Fruit fly (Drosophila melanogaster) whole organism, embryonic: ENCODE data around the gene gNacalpha.

Experiments
- BEAF-32 ChIP-seq: fragments of 200-800 bp; sonication (Bioruptor generic); optimal IDR thresholded peaks from 3 replicates; lab custom pipeline; 2017; ENCODE audit warnings: missing biosample characterization, missing genetic modification characterization, mild to moderate bottlenecking, moderate library complexity, missing genetic modification reagents
- CG10462 ChIP-seq: fragments of 200-800 bp; sonication (Bioruptor generic); optimal IDR thresholded peaks from 2 replicates; lab custom pipeline; 2016; ENCODE audit warnings: missing biosample characterization, missing genetic modification characterization
- CG11456 ChIP-seq: fragments of 200-800 bp; sonication (Bioruptor generic); IDR thresholded peaks from 3 replicates; pipeline ENCODE4 v1.3.6; 2022; ENCODE audit warnings: missing biosample characterization, missing genetic modification characterization
- CG11560 ChIP-seq: fragments of 200-800 bp; sonication (Bioruptor generic); IDR thresholded peaks from 3 replicates; pipeline ENCODE4 v1.3.6; 2022; ENCODE audit warnings: missing biosample characterization, missing genetic modification characterization
- CG11723 ChIP-seq: fragments of 200-800 bp; sonication (Bioruptor generic); optimal IDR thresholded peaks from 2 replicates; lab custom pipeline; 2017; ENCODE audit warnings: missing biosample characterization, mild to moderate bottlenecking, missing genetic modification characterization
- CG12155 ChIP-seq: fragments of 200-800 bp; sonication (Bioruptor generic); optimal IDR thresholded peaks from 3 replicates; lab custom pipeline; 2016; ENCODE audit warnings: missing biosample characterization, missing genetic modification characterization
- CG12299 ChIP-seq: fragments of 200-800 bp; sonication (Bioruptor generic); optimal IDR thresholded peaks from 2 replicates; lab custom pipeline; 2018; ENCODE audit warnings: missing biosample characterization, mild to moderate bottlenecking, missing genetic modification characterization
- CG1233 ChIP-seq: fragments of 200-800 bp; sonication (Bioruptor generic); optimal IDR thresholded peaks from 4 replicates; lab custom pipeline; 2018; ENCODE audit warnings: missing biosample characterization, mild to moderate bottlenecking, missing genetic modification characterization
- CG12391 ChIP-seq: fragments of 200-800 bp; sonication (Bioruptor generic); optimal IDR thresholded peaks from 3 replicates; lab custom pipeline; 2018; ENCODE audit warnings: missing biosample characterization, mild to moderate bottlenecking, missing genetic modification characterization, moderate library complexity
- CG14014 ChIP-seq: fragments of 200-800 bp; sonication (Bioruptor generic); IDR thresholded peaks from 2 replicates; pipeline ENCODE4 v1.3.6; 2022; ENCODE audit warnings: missing biosample characterization, missing genetic modification characterization
- CG14050 ChIP-seq: fragments of 200-800 bp; sonication (Bioruptor generic); IDR thresholded peaks from 3 replicates; pipeline ENCODE4 v1.3.6; 2022; ENCODE audit warnings: missing biosample characterization, missing genetic modification characterization
- CG14667 ChIP-seq: fragments of 200-800 bp; sonication (Bioruptor generic); IDR thresholded peaks from 2 replicates; pipeline ENCODE4 v1.3.6; 2022; ENCODE audit warnings: missing biosample characterization, missing genetic modification characterization
- CG15073 ChIP-seq: fragments of 200-800 bp; sonication (Bioruptor generic); optimal IDR thresholded peaks from 2 replicates; lab custom pipeline; 2016; ENCODE audit warnings: missing biosample characterization, missing genetic modification characterization
- CG1647 ChIP-seq: fragments of 200-800 bp; sonication (Bioruptor generic); optimal IDR thresholded peaks from 3 replicates; lab custom pipeline; 2016; ENCODE audit warnings: missing biosample characterization, missing genetic modification characterization
- CG17385 ChIP-seq: fragments of 200-800 bp; sonication (Bioruptor generic); optimal IDR thresholded peaks from 3 replicates; lab custom pipeline; 2018; ENCODE audit warnings: missing biosample characterization, mild to moderate bottlenecking, missing genetic modification characterization
- CG17829 ChIP-seq: fragments of 200-800 bp; optimal IDR thresholded peaks from 2 replicates; lab custom pipeline; 2019; ENCODE audit warnings: missing biosample characterization, mild to moderate bottlenecking, missing genetic modification characterization, moderate library complexity
- CG2202 ChIP-seq: fragments of 200-800 bp; sonication (Bioruptor generic); optimal IDR thresholded peaks from 2 replicates; lab custom pipeline; 2018; ENCODE audit warnings: missing biosample characterization, mild to moderate bottlenecking, missing genetic modification characterization
- CG30431 ChIP-seq: fragments of 200-800 bp; sonication (Bioruptor generic); optimal IDR thresholded peaks from 2 replicates; lab custom pipeline; 2017; ENCODE audit warnings: missing biosample characterization, missing genetic modification characterization
- CG4424 ChIP-seq: fragments of 200-800 bp; sonication (Bioruptor generic); optimal IDR thresholded peaks from 3 replicates; lab custom pipeline; 2016; ENCODE audit warnings: missing biosample characterization, missing genetic modification characterization
- CG5245 ChIP-seq: fragments of 200-800 bp; sonication (Bioruptor generic); optimal IDR thresholded peaks from 3 replicates; lab custom pipeline; 2016; ENCODE audit warnings: missing biosample characterization, missing genetic modification characterization
- CG6765 ChIP-seq: fragments of 200-800 bp; sonication (Bioruptor generic); optimal IDR thresholded peaks from 3 replicates; lab custom pipeline; 2017; ENCODE audit warnings: missing biosample characterization, mild to moderate bottlenecking, missing genetic modification characterization
- CG7987 ChIP-seq: fragments of 200-800 bp; sonication (Bioruptor generic); optimal IDR thresholded peaks from 2 replicates; lab custom pipeline; 2018; ENCODE audit warnings: missing biosample characterization, mild to moderate bottlenecking, missing genetic modification characterization, moderate library complexity
- CG8089 ChIP-seq: fragments of 200-800 bp; sonication (Bioruptor generic); optimal IDR thresholded peaks from 3 replicates; lab custom pipeline; 2016; ENCODE audit warnings: missing biosample characterization, missing genetic modification characterization
- CG8388 ChIP-seq: fragments of 200-800 bp; sonication (Bioruptor generic); optimal IDR thresholded peaks from 2 replicates; lab custom pipeline; 2019; ENCODE audit warnings: missing biosample characterization, mild to moderate bottlenecking, missing genetic modification characterization, moderate library complexity
- CG8478 ChIP-seq: fragments of >200 bp; optimal IDR thresholded peaks from 2 replicates; lab custom pipeline; 2018
- CG8765 ChIP-seq: fragments of 200-800 bp; sonication (Bioruptor generic); IDR thresholded peaks from 2 replicates; pipeline ENCODE4 v1.3.6; 2022; ENCODE audit warnings: missing biosample characterization, missing genetic modification characterization
- Deaf1 ChIP-seq: fragments of 200-800 bp; optimal IDR thresholded peaks from 3 replicates; lab custom pipeline; 2019; ENCODE audit warnings: missing biosample characterization, mild to moderate bottlenecking, missing genetic modification characterization, moderate library complexity
- E2f2 ChIP-seq: fragments of 200-800 bp; sonication (Bioruptor generic); IDR thresholded peaks from 2 replicates; pipeline ENCODE4 v1.3.6; 2022; ENCODE audit warnings: missing biosample characterization, missing genetic modification characterization
- HLH3B ChIP-seq: fragments of 200-800 bp; sonication (Bioruptor generic); IDR thresholded peaks from 2 replicates; pipeline ENCODE4 v1.3.6; 2022; ENCODE audit warnings: missing biosample characterization, missing genetic modification characterization
- Lpt ChIP-seq: fragments of >200 bp; optimal IDR thresholded peaks from 2 replicates; lab custom pipeline; 2018; ENCODE audit warnings: missing biosample characterization, missing genetic modification characterization
- MESR4 ChIP-seq: fragments of 200-800 bp; sonication (Bioruptor generic); optimal IDR thresholded peaks from 2 replicates; lab custom pipeline; 2018; ENCODE audit warnings: missing biosample characterization, mild to moderate bottlenecking, missing genetic modification characterization, moderate library complexity
- Nf-YB ChIP-seq: fragments of 200-800 bp; sonication (Bioruptor generic); optimal IDR thresholded peaks from 3 replicates; lab custom pipeline; 2019; ENCODE audit warnings: missing biosample characterization, mild to moderate bottlenecking, missing genetic modification characterization, moderate library complexity
- aop ChIP-seq: fragments of 200-800 bp; sonication (Bioruptor generic); IDR thresholded peaks from 2 replicates; pipeline ENCODE4 v1.3.6; 2022; ENCODE audit warnings: missing biosample characterization, missing genetic modification characterization
- ap ChIP-seq: fragments of 200-800 bp; sonication (Bioruptor generic); IDR thresholded peaks from 2 replicates; pipeline ENCODE4 v1.3.6; 2022; ENCODE audit warnings: missing biosample characterization, missing genetic modification characterization
- bigmax ChIP-seq: fragments of 200-800 bp; sonication (Bioruptor generic); optimal IDR thresholded peaks from 2 replicates; lab custom pipeline; 2018; ENCODE audit warnings: missing biosample characterization, mild to moderate bottlenecking, missing genetic modification characterization
- danr ChIP-seq: fragments of 200-800 bp; sonication (Bioruptor generic); IDR thresholded peaks from 2 replicates; pipeline ENCODE4 v1.3.6; 2022; ENCODE audit warnings: missing biosample characterization, missing genetic modification characterization
- dimm ChIP-seq: fragments of 200-800 bp; sonication (Bioruptor generic); IDR thresholded peaks from 2 replicates; pipeline ENCODE4 v1.3.6; 2022; ENCODE audit warnings: missing biosample characterization, missing genetic modification characterization
- exex ChIP-seq: fragments of 200-800 bp; sonication (Bioruptor generic); optimal IDR thresholded peaks from 4 replicates; lab custom pipeline; 2018; ENCODE audit warnings: missing biosample characterization, mild to moderate bottlenecking, missing genetic modification characterization, moderate library complexity
- gce ChIP-seq: fragments of 200-800 bp; sonication (Bioruptor generic); IDR thresholded peaks from 3 replicates; pipeline ENCODE4 v1.3.6; 2022; ENCODE audit warnings: missing biosample characterization, missing genetic modification characterization
- grau ChIP-seq: fragments of 200-800 bp; optimal IDR thresholded peaks from 3 replicates; lab custom pipeline; 2019; ENCODE audit warnings: missing biosample characterization, mild to moderate bottlenecking, missing genetic modification characterization, moderate library complexity
- gt ChIP-seq: fragments of 200-800 bp; sonication (Bioruptor generic); IDR thresholded peaks from 2 replicates; pipeline ENCODE4 v1.3.6; 2022; ENCODE audit warnings: missing biosample characterization, missing genetic modification characterization
- kah ChIP-seq: fragments of 200-800 bp; sonication (Bioruptor generic); optimal IDR thresholded peaks from 2 replicates; lab custom pipeline; 2018; ENCODE audit warnings: missing biosample characterization, mild to moderate bottlenecking, missing genetic modification characterization
- lov ChIP-seq, 2 experiments: fragments of 200-800 bp in 1 of 2; fragments of >200 bp in 1 of 2; sonication (Bioruptor generic) in 1 of 2; IDR thresholded peaks in 1 of 2; optimal IDR thresholded peaks in 1 of 2; 2 replicates in 1 of 2; 3 replicates in 1 of 2; pipeline versions ENCODE4 v1.3.6 to Lab custom; 2017 to 2022; ENCODE audit warnings: missing biosample characterization in 1 of 2, missing genetic modification characterization in 1 of 2
- mirr ChIP-seq: fragments of 200-800 bp; sonication (Bioruptor generic); optimal IDR thresholded peaks from 3 replicates; lab custom pipeline; 2018; ENCODE audit warnings: missing biosample characterization, mild to moderate bottlenecking, missing genetic modification characterization
- pfk ChIP-seq: fragments of 200-800 bp; sonication (Bioruptor generic); optimal IDR thresholded peaks from 2 replicates; lab custom pipeline; 2018; ENCODE audit warnings: missing biosample characterization, mild to moderate bottlenecking, missing genetic modification characterization, moderate library complexity
- phol ChIP-seq: fragments of 200-800 bp; sonication (Bioruptor generic); optimal IDR thresholded peaks from 3 replicates; lab custom pipeline; 2018; ENCODE audit warnings: missing biosample characterization, mild to moderate bottlenecking, missing genetic modification characterization, moderate library complexity
- ro ChIP-seq: fragments of 200-800 bp; sonication (Bioruptor generic); IDR thresholded peaks from 2 replicates; pipeline ENCODE4 v1.3.6; 2022; ENCODE audit warnings: missing biosample characterization, missing genetic modification characterization
- sisA ChIP-seq: fragments of 200-800 bp; sonication (Bioruptor generic); IDR thresholded peaks from 2 replicates; pipeline ENCODE4 v1.3.6; 2022; ENCODE audit warnings: missing biosample characterization, missing genetic modification characterization
- so ChIP-seq: fragments of 200-800 bp; sonication (Bioruptor generic); IDR thresholded peaks from 3 replicates; pipeline ENCODE4 v1.3.6; 2022; ENCODE audit warnings: missing biosample characterization, missing genetic modification characterization
- ttk ChIP-seq: fragments of 200-800 bp; sonication (Bioruptor generic); IDR thresholded peaks from 2 replicates; pipeline ENCODE4 v2.1.2; 2022; ENCODE audit warnings: missing biosample characterization, missing genetic modification characterization
- z ChIP-seq: fragments of 200-800 bp; sonication (Bioruptor generic); IDR thresholded peaks from 3 replicates; pipeline ENCODE4 v1.3.6; 2022; ENCODE audit warnings: missing biosample characterization, missing genetic modification characterization
- zfh2 ChIP-seq: fragments of 200-800 bp; sonication (Bioruptor generic); optimal IDR thresholded peaks from 2 replicates; lab custom pipeline; 2016; ENCODE audit warnings: missing biosample characterization, missing genetic modification characterization

The gNacalpha gene

DNA sequence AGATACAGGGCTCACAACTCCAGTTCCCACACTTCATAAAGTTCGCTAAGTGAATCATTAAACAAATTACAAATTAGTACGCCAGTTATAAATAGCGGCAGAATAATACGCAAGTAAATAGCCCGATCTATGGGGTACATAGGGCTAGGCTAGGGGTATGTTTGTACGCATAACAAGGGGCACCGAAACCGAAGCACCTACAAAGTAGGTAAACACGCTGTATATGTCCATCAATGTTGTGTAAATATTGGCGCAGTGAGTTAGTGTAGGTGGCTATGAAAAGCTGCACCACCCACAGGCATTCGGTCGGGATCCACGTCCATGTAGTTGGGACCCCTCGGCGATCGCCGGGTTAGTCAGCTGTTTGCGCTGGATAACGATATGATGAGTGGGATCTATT, 35.1 kb downstream of the gNacalpha start (continued):
- TF ChIP-seq so (GFP tag; lab: Robert Waterston, UW) (peak; percentile 93), BEAF-32 (GFP tag; lab: Kevin White, UChicago) (no peak), CG30431 (GFP tag; lab: Kevin White, UChicago) (peak; percentile 82), CG11560 (tag; lab: Robert Waterston, UW) (peak; percentile 64), lov (optimal IDR thresholded peaks at IDR 0.05; lab: Kevin White, UChicago) (no peak), lov (GFP tag; IDR thresholded peaks at IDR 0.05; lab: Robert Waterston, UW) (peak; percentile 94), ttk (GFP tag; lab: Robert Waterston, UW) (peak; percentile 70), CG14050 (GFP tag; lab: Robert Waterston, UW) (peak; percentile 85), E2f2 (GFP tag; lab: Robert Waterston, UW) (peak; percentile 74), z (GFP tag; lab: Robert Waterston, UW) (peak; percentile 81), dimm (GFP tag; lab: Robert Waterston, UW) (peak; percentile 81; the same call in 1 of the 2 replicates), kah (GFP tag; lab: Kevin White, UChicago) (peak; percentile 83), sisA (GFP tag; lab: Robert Waterston, UW) (no peak), gt (peak; percentile 72), CG8089 (GFP tag; lab: Kevin White, UChicago) (peak; percentile 94), zfh2 (GFP tag; lab: Kevin White, UChicago) (peak; percentile 79), CG8388 (GFP tag; lab: Kevin White, UChicago) (peak; percentile 81), exex (tag; lab: Kevin White, UChicago) (peak; percentile 64), gce (GFP tag; lab: Robert Waterston, UW) (peak; percentile 94), CG7987 (GFP tag; lab: Kevin White, UChicago) (peak; percentile 98), Deaf1 (tag; lab: Kevin White, UChicago) (peak; percentile 50), CG10462 (GFP tag; lab: Kevin White, UChicago) (peak; percentile 90), Lpt (no peak), MESR4 (GFP tag; lab: Kevin White, UChicago) (peak; percentile 63), CG4424 (GFP tag; lab: Kevin White, UChicago) (peak; percentile 89), CG12391 (tag; lab: Kevin White, UChicago) (peak; percentile 80), CG17385 (GFP tag; lab: Kevin White, UChicago) (peak; percentile 82), Nf-YB (GFP tag; lab: Kevin White, UChicago) (peak; percentile 79), pfk (GFP tag; lab: Kevin White, UChicago) (peak; percentile 77), CG11456 (GFP tag; lab: Robert Waterston, UW) (peak; percentile 90), phol (tag; lab: Kevin White, UChicago) (peak; percentile 13), ap (GFP tag; lab: Robert Waterston, UW) (peak; percentile 82), grau (tag; lab: Kevin White, UChicago) (peak; percentile 71), bigmax (GFP tag; lab: Kevin White, UChicago) (peak; percentile 76), CG1233 (GFP tag; lab: Kevin White, UChicago) (peak; percentile 97), CG1647 (GFP tag; lab: Kevin White, UChicago) (peak; percentile 94), mirr (GFP tag; lab: Kevin White, UChicago) (peak; percentile 89), danr (peak; percentile 82), CG12155 (peak; percentile 80), CG17829 (peak; percentile 77), CG8478 (lab: Kevin White, UChicago) (no peak), aop (peak; percentile 78; the same call in 1 of the 2 replicates), ro (GFP tag; lab: Robert Waterston, UW) (peak; percentile 59), CG11723 (GFP tag; lab: Kevin White, UChicago) (peak; percentile 95), HLH3B (peak; percentile 92), CG14014 (GFP tag; lab: Robert Waterston, UW) (peak; percentile 89), CG12299 (tag; lab: Kevin White, UChicago) (peak; percentile 92), CG2202 (peak; percentile 99), CG5245 (peak; percentile 88), CG8765 (GFP tag; lab: Robert Waterston, UW) (no peak), CG6765 (GFP tag; lab: Kevin White, UChicago) (peak; percentile 87), CG14667 (GFP tag; lab: Robert Waterston, UW) (peak; percentile 67; the same call in 1 of the 2 replicates), CG15073 (GFP tag; lab: Kevin White, UChicago) (peak; percentile 14)
